Worm (Caenorhabditis elegans) whole organism, mixed stage, embryonic: ENCODE data around the gene atg-18.

ENCODE experiments used
- bed-3 ChIP-seq: fragments of 200-800 bp; sonication (Bioruptor generic); optimal IDR thresholded peaks from 3 replicates; lab custom pipeline; 2018; ENCODE audit warnings: mild to moderate bottlenecking, missing genetic modification characterization, moderate library complexity, missing compliant biosample characterization
- blmp-1 ChIP-seq: fragments of 150-350 bp; optimal IDR thresholded peaks from 2 replicates; lab custom pipeline; 2014; ENCODE audit warnings: missing biosample characterization, missing genetic modification characterization
- ceh-39 ChIP-seq: fragments of 150-350 bp; optimal IDR thresholded peaks from 2 replicates; lab custom pipeline; 2014; ENCODE audit warnings: missing biosample characterization, missing genetic modification characterization
- ceh-43 ChIP-seq: fragments of 200-800 bp; sonication (Bioruptor generic); optimal IDR thresholded peaks from 2 replicates; lab custom pipeline; 2018; ENCODE audit warnings: mild to moderate bottlenecking, missing genetic modification characterization, moderate library complexity, missing compliant biosample characterization
- ceh-83 ChIP-seq: fragments of 200-800 bp; sonication (Bioruptor generic); optimal IDR thresholded peaks from 2 replicates; lab custom pipeline; 2018; ENCODE audit warnings: mild to moderate bottlenecking, missing genetic modification characterization, missing compliant biosample characterization
- ces-1 ChIP-seq: fragments of 150-350 bp; optimal IDR thresholded peaks from 2 replicates; lab custom pipeline; 2014; ENCODE audit warnings: missing biosample characterization, missing genetic modification reagents, missing genetic modification characterization
- cnd-1 ChIP-seq: fragments of 200-800 bp; sonication (Bioruptor generic); optimal IDR thresholded peaks from 2 replicates; lab custom pipeline; 2018; ENCODE audit warnings: mild to moderate bottlenecking, missing genetic modification characterization, missing compliant biosample characterization
- elt-1 ChIP-seq: sonication (generic microtip); optimal IDR thresholded peaks from 2 replicates; lab custom pipeline; 2017; ENCODE audit warnings: missing genetic modification characterization, mild to moderate bottlenecking, missing compliant biosample characterization, antibody characterized with exemption, moderate library complexity, borderline replicate concordance; ENCODE audit not compliant: insufficient read depth
- flh-1 ChIP-seq: fragments of 200-800 bp; sonication (Bioruptor generic); optimal IDR thresholded peaks from 2 replicates; lab custom pipeline; 2018; ENCODE audit warnings: mild to moderate bottlenecking, missing genetic modification characterization, moderate library complexity, missing compliant biosample characterization
- ham-2 ChIP-seq: fragments of 200-800 bp; sonication (Bioruptor generic); optimal IDR thresholded peaks from 2 replicates; lab custom pipeline; 2018; ENCODE audit warnings: mild to moderate bottlenecking, missing genetic modification characterization, missing compliant biosample characterization
- hlh-1 ChIP-seq: fragments of 150-350 bp; optimal IDR thresholded peaks from 2 replicates; lab custom pipeline; 2014; ENCODE audit warnings: missing biosample characterization, missing genetic modification reagents, missing genetic modification characterization
- lin-13 ChIP-seq: fragments of 150-350 bp; optimal IDR thresholded peaks from 2 replicates; lab custom pipeline; 2014; ENCODE audit warnings: missing biosample characterization, missing genetic modification characterization
- lin-32 ChIP-seq: fragments of 200-800 bp; sonication (Bioruptor generic); optimal IDR thresholded peaks from 2 replicates; lab custom pipeline; 2018; ENCODE audit warnings: mild to moderate bottlenecking, missing genetic modification characterization, missing compliant biosample characterization
- mab-5 ChIP-seq: fragments of 150-350 bp; optimal IDR thresholded peaks from 2 replicates; lab custom pipeline; 2014; ENCODE audit warnings: missing biosample characterization, missing genetic modification characterization
- mep-1 ChIP-seq: fragments of 150-350 bp; optimal IDR thresholded peaks from 2 replicates; lab custom pipeline; 2017; ENCODE audit warnings: missing biosample characterization, missing genetic modification reagents, missing genetic modification characterization, inconsistent platforms
- mls-2 ChIP-seq: sonication (generic microtip); optimal IDR thresholded peaks from 2 replicates; lab custom pipeline; 2016; ENCODE audit warnings: mild to moderate bottlenecking, missing genetic modification characterization, moderate library complexity, missing compliant biosample characterization
- nhr-12 ChIP-seq: fragments of 150-350 bp; optimal IDR thresholded peaks from 2 replicates; lab custom pipeline; 2014; ENCODE audit warnings: missing biosample characterization, missing genetic modification characterization
- nhr-2 ChIP-seq: fragments of 150-350 bp; optimal IDR thresholded peaks from 2 replicates; lab custom pipeline; 2014; ENCODE audit warnings: missing biosample characterization, missing genetic modification characterization
- nhr-237 ChIP-seq: fragments of 150-350 bp; optimal IDR thresholded peaks from 2 replicates; lab custom pipeline; 2014; ENCODE audit warnings: missing biosample characterization, missing genetic modification characterization
- nhr-28 ChIP-seq: fragments of 150-350 bp; optimal IDR thresholded peaks from 2 replicates; lab custom pipeline; 2014; ENCODE audit warnings: missing biosample characterization, missing genetic modification characterization
- nhr-76 ChIP-seq: sonication (generic microtip); optimal IDR thresholded peaks from 2 replicates; lab custom pipeline; 2017; ENCODE audit warnings: missing biosample characterization, missing genetic modification characterization
- pha-4 ChIP-seq: fragments of 150-350 bp; optimal IDR thresholded peaks from 2 replicates; lab custom pipeline; 2018; ENCODE audit warnings: missing biosample characterization, missing genetic modification reagents, missing genetic modification characterization
- sem-2 ChIP-seq: fragments of 200-800 bp; sonication (Bioruptor generic); optimal IDR thresholded peaks from 2 replicates; lab custom pipeline; 2018; ENCODE audit warnings: mild to moderate bottlenecking, missing genetic modification characterization, missing compliant biosample characterization
- snpc-4 ChIP-seq: fragments of 150-350 bp; optimal IDR thresholded peaks from 2 replicates; lab custom pipeline; 2014; ENCODE audit warnings: missing biosample characterization, missing genetic modification characterization
- sptf-1 ChIP-seq: sonication (generic microtip); optimal IDR thresholded peaks from 2 replicates; lab custom pipeline; 2017; ENCODE audit warnings: mild to moderate bottlenecking, missing genetic modification characterization, moderate library complexity, missing compliant biosample characterization
- tbx-8 ChIP-seq: fragments of 200-800 bp; sonication (Bioruptor generic); optimal IDR thresholded peaks from 2 replicates; lab custom pipeline; 2018; ENCODE audit warnings: mild to moderate bottlenecking, missing genetic modification characterization, moderate library complexity, missing compliant biosample characterization
- unc-62 ChIP-seq: fragments of 150-350 bp; optimal IDR thresholded peaks from 2 replicates; lab custom pipeline; 2014; ENCODE audit warnings: missing biosample characterization, missing genetic modification reagents, missing genetic modification characterization
- zip-8 ChIP-seq: fragments of 150-350 bp; optimal IDR thresholded peaks from 2 replicates; lab custom pipeline; 2014; ENCODE audit warnings: missing biosample characterization, missing genetic modification characterization
- ztf-11 ChIP-seq: fragments of 150-350 bp; optimal IDR thresholded peaks from 2 replicates; lab custom pipeline; 2014; ENCODE audit warnings: missing biosample characterization, missing genetic modification characterization

The atg-18 gene

ce11 chrV:8653080-8653821 lies 22.1 kb upstream of the atg-18 start:
- TF ChIP-seq elt-1 (no peak), unc-62 (GFP tag; lab: Kevin White, UChicago) (peak; percentile 41)

- TF ChIP-seq flh-1 = no peak
- no peak for TF ChIP-seq pha-4 (tag; lab: Kevin White, UChicago)
- no peak for TF ChIP-seq lin-32 (GFP tag; lab: Kevin White, UChicago)
- no peak for TF ChIP-seq nhr-237
Observed at ce11 chrV:8652177-8652576, 21.1 kb upstream of the atg-18 start.

- TF ChIP-seq ham-2 (GFP tag; lab: Kevin White, UChicago) = no peak
- TF ChIP-seq bed-3 (GFP tag; lab: Kevin White, UChicago) = no peak
- no peak for TF ChIP-seq ceh-83 (GFP tag; lab: Kevin White, UChicago)
- TF ChIP-seq lin-32 (GFP tag; lab: Kevin White, UChicago) = no peak
- TF ChIP-seq ceh-39 = no peak
- TF ChIP-seq ces-1 (GFP tag; lab: Kevin White, UChicago) = no peak
- TF ChIP-seq ztf-11 (tag; lab: Kevin White, UChicago) = no peak
- no peak for TF ChIP-seq flh-1
- no peak for TF ChIP-seq sptf-1
- TF ChIP-seq nhr-76 (tag; lab: Kevin White, UChicago) = no peak
- no peak for TF ChIP-seq zip-8 (tag; lab: Kevin White, UChicago)
- TF ChIP-seq mab-5 = no peak
- TF ChIP-seq sem-2 (GFP tag; lab: Kevin White, UChicago) = no peak
- TF ChIP-seq pha-4 (tag; lab: Kevin White, UChicago) = no peak
- no peak for TF ChIP-seq mep-1
- TF ChIP-seq lin-13 (tag; lab: Kevin White, UChicago) = no peak
- no peak for TF ChIP-seq hlh-1 (tag; lab: Kevin White, UChicago)
- no peak for TF ChIP-seq tbx-8 (GFP tag; lab: Kevin White, UChicago)
Observed at ce11 chrV:8651007-8651711, 20.0 kb upstream of the atg-18 start.

ce11 chrV:8650365-8650764 lies 19.2 kb upstream of the atg-18 start:
- TF ChIP-seq mls-2 (tag; lab: Kevin White, UChicago) (no peak), nhr-76 (tag; lab: Kevin White, UChicago) (no peak), cnd-1 (tag; lab: Kevin White, UChicago) (no peak), ztf-11 (tag; lab: Kevin White, UChicago) (no peak)
- TF ChIP-seq, all 35 proteins: peak for 0

- TF ChIP-seq snpc-4 (no peak), elt-1 (no peak), ceh-39 (no peak), mls-2 (tag; lab: Kevin White, UChicago) (no peak), lin-13 (tag; lab: Kevin White, UChicago) (no peak), ceh-83 (GFP tag; lab: Kevin White, UChicago) (no peak), sptf-1 (no peak), nhr-28 (no peak), cnd-1 (tag; lab: Kevin White, UChicago) (no peak), nhr-2 (tag; lab: Kevin White, UChicago) (no peak), sem-2 (GFP tag; lab: Kevin White, UChicago) (no peak), bed-3 (GFP tag; lab: Kevin White, UChicago) (no peak), blmp-1 (tag; lab: Kevin White, UChicago) (no peak), mep-1 (no peak), ham-2 (GFP tag; lab: Kevin White, UChicago) (no peak)
Observed at ce11 chrV:8648251-8648650, 17.1 kb upstream of the atg-18 start.

- no peak for TF ChIP-seq ces-1 (GFP tag; lab: Kevin White, UChicago)
- TF ChIP-seq flh-1 = no peak
- no peak for TF ChIP-seq ceh-43 (GFP tag; lab: Kevin White, UChicago)
- no peak for TF ChIP-seq nhr-2 (tag; lab: Kevin White, UChicago)
- no peak for TF ChIP-seq cnd-1 (tag; lab: Kevin White, UChicago)
- TF ChIP-seq ceh-83 (GFP tag; lab: Kevin White, UChicago) = no peak
- no peak for TF ChIP-seq sem-2 (GFP tag; lab: Kevin White, UChicago)
- TF ChIP-seq pha-4 (tag; lab: Kevin White, UChicago) = no peak
- no peak for TF ChIP-seq sptf-1
- TF ChIP-seq nhr-12 (tag; lab: Kevin White, UChicago) = no peak
Observed at ce11 chrV:8643093-8643492, 12.0 kb upstream of the atg-18 start, which contains the start of gene asp-13. Gene asp-13 (minus strand): TSS chrV:8643193.
